Worm (Caenorhabditis elegans) whole organism, L2 larva: ENCODE measurements around the gene sulp-7.

ENCODE experiments used
- egl-27 ChIP-seq: sonication (generic microtip); optimal IDR thresholded peaks from 3 replicates; lab custom pipeline; 2017; ENCODE audit warnings: missing biosample characterization, missing genetic modification reagents, missing genetic modification characterization
- elt-3 ChIP-seq: sonication (generic microtip); optimal IDR thresholded peaks from 2 replicates; lab custom pipeline; 2017; ENCODE audit warnings: missing biosample characterization, missing genetic modification characterization
- fos-1 ChIP-seq: fragments of 150-350 bp; optimal IDR thresholded peaks from 2 replicates; lab custom pipeline; 2014; ENCODE audit warnings: missing biosample characterization, missing genetic modification characterization
- mab-5 ChIP-seq: fragments of 150-350 bp; optimal IDR thresholded peaks from 2 replicates; lab custom pipeline; 2014; ENCODE audit warnings: missing biosample characterization, missing genetic modification characterization
- unc-55 ChIP-seq: fragments of 150-350 bp; sonication (generic microtip); optimal IDR thresholded peaks from 3 replicates; lab custom pipeline; 2014; ENCODE audit warnings: missing biosample characterization, missing genetic modification reagents, missing genetic modification characterization
- unc-62 ChIP-seq: fragments of 150-350 bp; optimal IDR thresholded peaks from 2 replicates; lab custom pipeline; 2014; ENCODE audit warnings: missing biosample characterization, missing genetic modification reagents, missing genetic modification characterization

ce11 chrX:11103173-11103572, 22.7 kb downstream of the sulp-7 start:
- TF ChIP-seq unc-55 (GFP tag; lab: Kevin White, UChicago), result no peak
- no peak for TF ChIP-seq unc-62 (GFP tag; lab: Kevin White, UChicago)
- TF ChIP-seq mab-5 (tag; lab: Kevin White, UChicago), result no peak
- no peak for TF ChIP-seq elt-3 (tag; lab: Kevin White, UChicago)
- no peak for TF ChIP-seq egl-27 (tag; lab: Kevin White, UChicago)
- TF ChIP-seq fos-1 (tag; lab: Kevin White, UChicago), result no peak
